Fruit fly (Drosophila melanogaster) whole organism, adult: Measurements from ENCODE around the gene Peritrophin-A.

ENCODE experiments used
- CG11617 ChIP-seq: fragments of 200-800 bp; sonication (Bioruptor generic); optimal IDR thresholded peaks from 2 replicates; lab custom pipeline; 2017; ENCODE audit warnings: mild to moderate bottlenecking, missing biosample characterization, missing genetic modification reagents, missing genetic modification characterization
- CG1620 ChIP-seq: fragments of 200-800 bp; sonication (Bioruptor generic); optimal IDR thresholded peaks from 2 replicates; lab custom pipeline; 2016; ENCODE audit warnings: missing biosample characterization, missing genetic modification characterization
- CG7045 ChIP-seq: fragments of 200-800 bp; sonication (Bioruptor generic); optimal IDR thresholded peaks from 2 replicates; lab custom pipeline; 2017; ENCODE audit warnings: missing biosample characterization, mild to moderate bottlenecking, missing genetic modification characterization
- Crg-1 ChIP-seq: fragments of 200-800 bp; sonication (Bioruptor generic); optimal IDR thresholded peaks from 2 replicates; lab custom pipeline; 2016; ENCODE audit warnings: missing biosample characterization, missing genetic modification characterization
- Mnt ChIP-seq: fragments of 200-800 bp; sonication (Bioruptor generic); optimal IDR thresholded peaks from 2 replicates; lab custom pipeline; 2016; ENCODE audit warnings: missing biosample characterization, mild to moderate bottlenecking, missing genetic modification characterization
- tj ChIP-seq: fragments of 200-800 bp; sonication (Bioruptor generic); optimal IDR thresholded peaks from 3 replicates; lab custom pipeline; 2017; ENCODE audit warnings: missing biosample characterization, mild to moderate bottlenecking, missing genetic modification characterization, moderate library complexity

- TF ChIP-seq tj (GFP tag; lab: Kevin White, UChicago) (no peak), CG1620 (GFP tag; lab: Kevin White, UChicago) (no peak), Crg-1 (no peak), CG7045 (GFP tag; lab: Kevin White, UChicago) (no peak), Mnt (GFP tag; lab: Kevin White, UChicago) (no peak), CG11617 (GFP tag; lab: Kevin White, UChicago) (no peak)
Observed at dm6 chrX:20243274-20243839, 1.1 kb upstream of the Peritrophin-A start.
